Fruit fly (Drosophila melanogaster) S2 (cell line): ENCODE results near the gene CG9135.

Experiments
- CG8478 ChIP-seq: fragments of >200 bp; optimal IDR thresholded peaks from 2 replicates; lab custom pipeline; 2018
- CTCF ChIP-seq, 2 experiments: fragments of >200 bp; optimal IDR thresholded peaks; 2 replicates each; lab custom pipeline; 2018

dm6 chr2L:6068544-6069251 lies 18.1 kb downstream of the CG9135 start, which contains the start of the genes CG9150 and Pfdn1:
- TF ChIP-seq CTCF (optimal IDR thresholded peaks at IDR 0.05; lab: Kevin White, UChicago) = no peak
- no peak for TF ChIP-seq CG8478 (lab: Kevin White, UChicago)
